Worm (Caenorhabditis elegans) whole organism, young adult: ENCODE data around the gene srd-43.

ENCODE experiments used
- D2030.7 ChIP-seq: fragments of 200-800 bp; sonication (Bioruptor generic); IDR thresholded peaks from 2 replicates; pipeline ENCODE4 v1.3.6; 2022; ENCODE audit warnings: missing genetic modification reagents, missing genetic modification characterization, missing compliant biosample characterization
- snpc-4 ChIP-seq, 5 experiments: fragments of 150-350 bp in 1 of 5; sonication (generic microtip) in 4 of 5; optimal IDR thresholded peaks; 2 replicates each; lab custom pipeline; 2014 to 2018; ENCODE audit warnings: missing genetic modification characterization in 5 of 5, missing biosample characterization in 3 of 5, antibody characterized with exemption in 2 of 5, mild to moderate bottlenecking in 2 of 5, missing compliant biosample characterization in 2 of 5, missing genotype in 2 of 5, moderate library complexity in 2 of 5, missing genetic modification reagents in 1 of 5

- no peak for TF ChIP-seq D2030.7 (GFP tag; lab: Robert Waterston, UW)
- no peak for TF ChIP-seq snpc-4 (GFP tag; optimal IDR thresholded peaks at IDR 0.05; lab: Kevin White, UChicago)
- no peak for TF ChIP-seq snpc-4 (tag; optimal IDR thresholded peaks at IDR 0.05; lab: Kevin White, UChicago)
These were observed 5.1 kb upstream of the srd-43 start for ce11 chrX:13310763-13311162.
